Worm (Caenorhabditis elegans): ENCODE results near the gene str-8.

DNA sequence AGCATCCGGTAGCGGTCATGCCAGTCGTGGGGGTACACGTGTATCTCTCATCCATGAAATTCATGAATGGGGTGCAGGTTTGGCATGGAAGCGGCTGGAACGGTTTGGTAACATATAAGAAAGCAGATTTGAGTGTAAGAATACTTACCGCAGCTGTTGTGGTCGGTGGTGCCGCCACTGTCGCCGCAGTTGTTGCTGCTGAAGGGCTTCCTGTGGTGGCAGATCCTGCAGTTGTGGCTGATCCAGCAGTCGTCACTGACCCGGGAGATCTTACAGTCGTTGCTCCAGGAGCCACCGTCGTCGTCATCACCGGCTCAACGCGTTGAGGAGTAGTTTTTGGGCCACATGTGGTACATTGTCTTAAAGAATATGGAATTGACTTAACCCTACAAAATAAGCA, 21.8 kb upstream of the str-8 start:
- TF ChIP-seq nhr-11 (tag; optimal IDR thresholded peaks at IDR 0.05) (no peak), ztf-4 (tag; optimal IDR thresholded peaks at IDR 0.05) (no peak), unc-130 (tag; optimal IDR thresholded peaks at IDR 0.05) (no peak), unc-62 (GFP tag; optimal IDR thresholded peaks at IDR 0.05) (no peak), nhr-76 (tag; optimal IDR thresholded peaks at IDR 0.05) (no peak), nhr-77 (tag; optimal IDR thresholded peaks at IDR 0.05) (no peak), ceh-88 (GFP tag; IDR thresholded peaks at IDR 0.05) (no peak), egl-13 (tag; optimal IDR thresholded peaks at IDR 0.05) (no peak), skn-1 (tag; optimal IDR thresholded peaks at IDR 0.05) (no peak), mdl-1 (tag; optimal IDR thresholded peaks at IDR 0.05) (no peak), jun-1 (tag; optimal IDR thresholded peaks at IDR 0.05) (no peak), nhr-85 (tag) (no peak), fkh-10 (GFP tag; optimal IDR thresholded peaks at IDR 0.05) (no peak)

Data from whole organism, L1 larva.